Worm (Caenorhabditis elegans) whole organism, L3 larva: ENCODE data around the gene srx-136.

Experiments
- R02D3.7 ChIP-seq: fragments of 150-350 bp; optimal IDR thresholded peaks from 2 replicates; lab custom pipeline; 2014; ENCODE audit warnings: missing biosample characterization, missing genetic modification characterization
- ZK546.5 ChIP-seq: sonication (generic microtip); optimal IDR thresholded peaks from 2 replicates; lab custom pipeline; 2017; ENCODE audit warnings: missing biosample characterization, missing genetic modification characterization
- ceh-16 ChIP-seq: sonication (generic microtip); optimal IDR thresholded peaks from 2 replicates; lab custom pipeline; 2017; ENCODE audit warnings: missing biosample characterization, missing genetic modification characterization
- ceh-82 ChIP-seq: fragments of 150-350 bp; optimal IDR thresholded peaks from 2 replicates; lab custom pipeline; 2014; ENCODE audit warnings: missing biosample characterization, missing genetic modification characterization
- ceh-9 ChIP-seq: sonication (generic microtip); optimal IDR thresholded peaks from 2 replicates; lab custom pipeline; 2018; ENCODE audit warnings: missing biosample characterization, missing genetic modification characterization
- daf-12 ChIP-seq: fragments of 150-350 bp; optimal IDR thresholded peaks from 2 replicates; lab custom pipeline; 2014; ENCODE audit warnings: missing biosample characterization, missing genetic modification reagents, missing genetic modification characterization
- egl-27 ChIP-seq: sonication (generic microtip); optimal IDR thresholded peaks from 4 replicates; lab custom pipeline; 2017; ENCODE audit warnings: missing biosample characterization, missing genetic modification reagents, missing genetic modification characterization
- egl-5 ChIP-seq: fragments of 150-350 bp; optimal IDR thresholded peaks from 2 replicates; lab custom pipeline; 2017; ENCODE audit warnings: missing biosample characterization, missing genetic modification reagents, missing genetic modification characterization, inconsistent platforms
- elt-1 ChIP-seq: fragments of 150-350 bp; optimal IDR thresholded peaks from 2 replicates; lab custom pipeline; 2014; ENCODE audit warnings: missing biosample characterization, missing genetic modification characterization
- elt-2 ChIP-seq: sonication (generic microtip); optimal IDR thresholded peaks from 2 replicates; lab custom pipeline; 2016; ENCODE audit warnings: missing genetic modification reagents, mild to moderate bottlenecking, missing genetic modification characterization, missing compliant biosample characterization
- eor-1 ChIP-seq, 2 experiments: fragments of 150-350 bp; optimal IDR thresholded peaks; 2 replicates each; lab custom pipeline; 2014 to 2018; ENCODE audit warnings: missing biosample characterization in 2 of 2, missing genetic modification characterization in 2 of 2
- fkh-10 ChIP-seq: sonication (generic microtip); optimal IDR thresholded peaks from 2 replicates; lab custom pipeline; 2017; ENCODE audit warnings: missing biosample characterization, missing genetic modification reagents, missing genetic modification characterization
- fos-1 ChIP-seq: fragments of 150-350 bp; optimal IDR thresholded peaks from 2 replicates; lab custom pipeline; 2014; ENCODE audit warnings: missing biosample characterization, missing genetic modification characterization
- hmg-11 ChIP-seq: sonication (generic microtip); optimal IDR thresholded peaks from 2 replicates; lab custom pipeline; 2016; ENCODE audit warnings: missing genetic modification characterization, missing compliant biosample characterization
- lin-15B ChIP-seq: fragments of 150-350 bp; optimal IDR thresholded peaks from 2 replicates; lab custom pipeline; 2014; ENCODE audit warnings: missing biosample characterization, missing genetic modification characterization
- lin-39 ChIP-seq: fragments of 150-350 bp; optimal IDR thresholded peaks from 2 replicates; lab custom pipeline; 2018; ENCODE audit warnings: missing biosample characterization, missing genetic modification reagents, missing genetic modification characterization
- lsy-12 ChIP-seq: sonication (generic microtip); optimal IDR thresholded peaks from 2 replicates; lab custom pipeline; 2016; ENCODE audit warnings: mild to moderate bottlenecking, missing genetic modification characterization, missing compliant biosample characterization
- mdl-1 ChIP-seq: fragments of 150-350 bp; optimal IDR thresholded peaks from 2 replicates; lab custom pipeline; 2014; ENCODE audit warnings: missing biosample characterization, missing genetic modification characterization
- mml-1 ChIP-seq: fragments of 150-350 bp; sonication (generic microtip); optimal IDR thresholded peaks from 3 replicates; lab custom pipeline; 2014; ENCODE audit warnings: missing biosample characterization, missing genetic modification characterization
- nfya-1 ChIP-seq: sonication (generic microtip); optimal IDR thresholded peaks from 2 replicates; lab custom pipeline; 2017; ENCODE audit warnings: missing genetic modification characterization, mild to moderate bottlenecking, missing compliant biosample characterization, antibody characterized with exemption, moderate library complexity; ENCODE audit not compliant: insufficient read depth
- nhr-12 ChIP-seq: fragments of 150-350 bp; optimal IDR thresholded peaks from 2 replicates; lab custom pipeline; 2014; ENCODE audit warnings: missing biosample characterization, missing genetic modification characterization
- nhr-23 ChIP-seq: fragments of 150-350 bp; optimal IDR thresholded peaks from 2 replicates; lab custom pipeline; 2014; ENCODE audit warnings: missing biosample characterization, missing genetic modification reagents, missing genetic modification characterization
- nhr-28 ChIP-seq: fragments of 150-350 bp; optimal IDR thresholded peaks from 2 replicates; lab custom pipeline; 2014; ENCODE audit warnings: missing biosample characterization, missing genetic modification characterization
- nhr-43 ChIP-seq: sonication (generic microtip); optimal IDR thresholded peaks from 2 replicates; lab custom pipeline; 2016; ENCODE audit warnings: mild to moderate bottlenecking, missing genetic modification characterization, missing compliant biosample characterization; ENCODE audit not compliant: poor library complexity, severe bottlenecking
- pha-4 ChIP-seq: fragments of 150-350 bp; optimal IDR thresholded peaks from 2 replicates; lab custom pipeline; 2014; ENCODE audit warnings: missing biosample characterization, missing genetic modification reagents, missing genetic modification characterization
- pqm-1 ChIP-seq: fragments of 150-350 bp; optimal IDR thresholded peaks from 2 replicates; lab custom pipeline; 2017; ENCODE audit warnings: missing biosample characterization, missing genetic modification characterization, inconsistent platforms
- sea-2 ChIP-seq: fragments of 150-350 bp; sonication (generic microtip); optimal IDR thresholded peaks from 4 replicates; lab custom pipeline; 2014; ENCODE audit warnings: missing biosample characterization, missing genetic modification reagents, missing genetic modification characterization
- skn-1 ChIP-seq: fragments of 150-350 bp; optimal IDR thresholded peaks from 2 replicates; lab custom pipeline; 2014; ENCODE audit warnings: missing biosample characterization, missing genetic modification characterization
- snpc-4 ChIP-seq: fragments of 150-350 bp; optimal IDR thresholded peaks from 2 replicates; lab custom pipeline; 2014; ENCODE audit warnings: missing biosample characterization, missing genetic modification characterization
- tbx-2 ChIP-seq: sonication (generic microtip); optimal IDR thresholded peaks from 2 replicates; lab custom pipeline; 2016; ENCODE audit warnings: mild to moderate bottlenecking, missing genetic modification characterization, missing compliant biosample characterization
- unc-39 ChIP-seq: sonication (generic microtip); optimal IDR thresholded peaks from 4 replicates; lab custom pipeline; 2017; ENCODE audit warnings: missing biosample characterization, missing genetic modification characterization
- zag-1 ChIP-seq: fragments of 150-350 bp; optimal IDR thresholded peaks from 2 replicates; lab custom pipeline; 2014; ENCODE audit warnings: missing biosample characterization, missing genetic modification characterization
- ztf-4 ChIP-seq: fragments of 150-350 bp; optimal IDR thresholded peaks from 2 replicates; lab custom pipeline; 2014; ENCODE audit warnings: missing biosample characterization, missing genetic modification characterization

The srx-136 gene

ce11 chrV:13892457-13893375, 35.5 kb downstream of the srx-136 start, which contains the start of gene sptl-3 (continued):
- TF ChIP-seq skn-1 (tag; lab: Kevin White, UChicago), result no peak
- no peak for TF ChIP-seq sea-2 (GFP tag; lab: Kevin White, UChicago)
- no peak for TF ChIP-seq zag-1 (tag; lab: Kevin White, UChicago)
- no peak for TF ChIP-seq nhr-28
- TF ChIP-seq ZK546.5, result no peak
- TF ChIP-seq pha-4 (tag; lab: Kevin White, UChicago), result no peak
- TF ChIP-seq lin-15B (tag; lab: Kevin White, UChicago), result peak; percentile 54
- TF ChIP-seq daf-12, result no peak
- TF ChIP-seq mml-1 (tag; lab: Kevin White, UChicago), result no peak
- TF ChIP-seq ceh-9 (tag; lab: Kevin White, UChicago), result no peak
- no peak for TF ChIP-seq R02D3.7 (tag; lab: Kevin White, UChicago)

- TF ChIP-seq sea-2 (GFP tag; lab: Kevin White, UChicago), result no peak
- peak; percentile 92 for TF ChIP-seq pqm-1 (tag; lab: Kevin White, UChicago)
- peak; percentile 93 for TF ChIP-seq elt-2 (tag; lab: Kevin White, UChicago)
- TF ChIP-seq, all 47 proteins: peak for 2
Observed at ce11 chrV:13893583-13893982, 36.4 kb downstream of the srx-136 start.

ce11 chrV:13898356-13898755, 41.1 kb downstream of the srx-136 start, which contains the start of gene cyp-35C1:
Gene cyp-35C1 (minus strand): TSS chrV:13898487.
- TF ChIP-seq egl-5 (no peak), lin-39 (no peak), snpc-4 (tag; lab: Kevin White, UChicago) (no peak), pqm-1 (tag; lab: Kevin White, UChicago) (peak; percentile 51), nhr-12 (tag; lab: Kevin White, UChicago) (no peak), unc-39 (tag; lab: Kevin White, UChicago) (no peak), elt-2 (tag; lab: Kevin White, UChicago) (peak; percentile 59), fkh-10 (GFP tag; lab: Kevin White, UChicago) (no peak)

- TF ChIP-seq elt-1 (tag; lab: Kevin White, UChicago), result no peak
- no peak for TF ChIP-seq lsy-12 (tag; lab: Kevin White, UChicago)
- no peak for TF ChIP-seq nfya-1
- TF ChIP-seq R02D3.7 (tag; lab: Kevin White, UChicago), result no peak
- TF ChIP-seq ceh-16 (tag; lab: Kevin White, UChicago), result no peak
- TF ChIP-seq ztf-4, result no peak
- TF ChIP-seq fkh-10 (GFP tag; lab: Kevin White, UChicago), result no peak
- no peak for TF ChIP-seq egl-5
- no peak for TF ChIP-seq nhr-23 (tag; lab: Kevin White, UChicago)
- no peak for TF ChIP-seq nhr-12 (tag; lab: Kevin White, UChicago)
- TF ChIP-seq unc-39 (tag; lab: Kevin White, UChicago), result no peak
- TF ChIP-seq nhr-43 (tag; lab: Kevin White, UChicago), result no peak
- no peak for TF ChIP-seq zag-1 (tag; lab: Kevin White, UChicago)
- TF ChIP-seq hmg-11 (tag; lab: Kevin White, UChicago), result no peak
Observed at ce11 chrV:13899213-13899612, 42.0 kb downstream of the srx-136 start, which contains the start of gene oac-3. Gene oac-3 (plus strand): TSS chrV:13899513.

ce11 chrV:13902495-13902894, 45.3 kb downstream of the srx-136 start, which contains the start of gene C06B3.1:
Gene C06B3.1 (plus strand): TSS chrV:13902795.
- TF ChIP-seq fos-1 (tag; lab: Kevin White, UChicago) (no peak), mdl-1 (tag; lab: Kevin White, UChicago) (no peak)
- TF ChIP-seq, all 47 proteins: peak for 0

- TF ChIP-seq zag-1 (tag; lab: Kevin White, UChicago) (no peak), skn-1 (tag; lab: Kevin White, UChicago) (no peak), mml-1 (tag; lab: Kevin White, UChicago) (no peak), ZK546.5 (no peak), ztf-4 (no peak), tbx-2 (no peak), ceh-82 (tag; lab: Kevin White, UChicago) (no peak), ceh-16 (tag; lab: Kevin White, UChicago) (no peak), daf-12 (no peak), egl-27 (tag; lab: Kevin White, UChicago) (no peak), nhr-23 (tag; lab: Kevin White, UChicago) (no peak), pha-4 (tag; lab: Kevin White, UChicago) (no peak), fkh-10 (GFP tag; lab: Kevin White, UChicago) (no peak), eor-1 (tag; optimal IDR thresholded peaks at IDR 0.05; lab: Kevin White, UChicago) (no peak)
Observed at ce11 chrV:13904446-13904845, 47.2 kb downstream of the srx-136 start, which contains the start of gene stdh-3. Gene stdh-3 (plus strand): TSS chrV:13904611.
